Worm (Caenorhabditis elegans): ENCODE data around the gene M142.8.

The M142.8 gene

DNA sequence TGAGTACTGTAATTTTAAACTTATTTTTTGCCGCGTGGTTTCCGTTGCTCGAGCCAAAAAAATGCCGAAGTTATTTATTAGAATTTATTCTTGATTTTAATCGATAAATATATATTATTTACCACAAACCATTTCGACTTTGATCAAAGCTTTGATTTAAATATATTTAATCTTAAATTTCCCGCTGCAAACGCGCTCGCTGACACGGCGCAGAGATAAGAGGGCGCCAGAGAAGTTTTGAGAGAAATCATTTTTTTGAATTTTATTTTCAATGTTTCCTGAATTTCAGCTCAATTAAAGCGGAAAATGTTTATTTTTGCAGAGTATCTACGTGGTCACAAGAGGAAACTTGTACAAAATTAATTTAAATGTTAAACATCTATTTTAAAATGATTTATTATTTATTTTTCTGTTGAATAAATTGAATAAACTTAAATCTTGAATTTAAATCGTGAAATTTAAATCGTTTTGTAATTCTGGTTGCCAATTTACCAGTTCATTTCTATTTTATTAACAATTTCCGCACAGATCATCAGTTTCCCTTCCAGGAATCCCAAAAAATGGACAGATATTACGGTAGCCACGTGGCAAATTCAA is 37.5 kb upstream of the M142.8 start, which contains the start of gene com-1 (continued):
- no peak for TF ChIP-seq sup-37 (GFP tag; optimal IDR thresholded peaks at IDR 0.05)
- no peak for TF ChIP-seq egl-27 (tag; optimal IDR thresholded peaks at IDR 0.05)
- TF ChIP-seq lin-14 (GFP tag; optimal IDR thresholded peaks at IDR 0.05): no peak
- TF ChIP-seq ceh-82 (tag; optimal IDR thresholded peaks at IDR 0.05): peak in 2 of 3 experiments; percentile 56 to 59
- TF ChIP-seq sptf-1 (tag; optimal IDR thresholded peaks at IDR 0.05): no peak
- TF ChIP-seq lin-15B (tag; optimal IDR thresholded peaks at IDR 0.05): peak; percentile 60
- TF ChIP-seq nhr-76 (tag; optimal IDR thresholded peaks at IDR 0.05): no peak
- TF ChIP-seq elt-3 (tag; optimal IDR thresholded peaks at IDR 0.05): no peak
- no peak for TF ChIP-seq ama-1 (optimal IDR thresholded peaks at IDR 0.05)
- no peak for TF ChIP-seq rnt-1 (tag; optimal IDR thresholded peaks at IDR 0.05)
- peak; percentile 58 for TF ChIP-seq blmp-1 (tag; optimal IDR thresholded peaks at IDR 0.05)
- TF ChIP-seq nhr-237 (tag; optimal IDR thresholded peaks at IDR 0.05): no peak
- TF ChIP-seq zag-1 (tag; optimal IDR thresholded peaks at IDR 0.05): no peak
- TF ChIP-seq snu-23 (GFP tag; optimal IDR thresholded peaks at IDR 0.05): peak; percentile 54
- TF ChIP-seq ets-5 (GFP tag; IDR thresholded peaks at IDR 0.05): no peak
- peak; percentile 30 to 72 (median 42) for TF ChIP-seq dpl-1 (GFP tag; optimal IDR thresholded peaks at IDR 0.05)
- TF ChIP-seq fkh-4 (tag; optimal IDR thresholded peaks at IDR 0.05; ENCODE audit: borderline replicate concordance): no peak
- no peak for TF ChIP-seq mdl-1 (tag; optimal IDR thresholded peaks at IDR 0.05)
- TF ChIP-seq lir-3 (tag; optimal IDR thresholded peaks at IDR 0.05; ENCODE audit: poor library complexity): no peak
- no peak for TF ChIP-seq nhr-84 (tag; optimal IDR thresholded peaks at IDR 0.05)
- no peak for TF ChIP-seq zip-4 (GFP tag; optimal IDR thresholded peaks at IDR 0.05)
- TF ChIP-seq ztf-4 (tag; optimal IDR thresholded peaks at IDR 0.05): no peak
- TF ChIP-seq nhr-11 (tag; optimal IDR thresholded peaks at IDR 0.05): no peak
- no peak for TF ChIP-seq fkh-10 (GFP tag; optimal IDR thresholded peaks at IDR 0.05)
- no peak for TF ChIP-seq nhr-12 (tag; optimal IDR thresholded peaks at IDR 0.05)
- TF ChIP-seq C04F5.9 (tag; optimal IDR thresholded peaks at IDR 0.05): no peak
- TF ChIP-seq nhr-71 (tag; optimal IDR thresholded peaks at IDR 0.05): peak; percentile 53
- no peak for TF ChIP-seq ceh-63 (GFP tag; optimal IDR thresholded peaks at IDR 0.05)
- TF ChIP-seq lin-35 (GFP tag; optimal IDR thresholded peaks at IDR 0.05): peak; percentile 58 to 67
- TF ChIP-seq tlp-1 (tag; optimal IDR thresholded peaks at IDR 0.05): no peak
- TF ChIP-seq elt-2 (tag; optimal IDR thresholded peaks at IDR 0.05): no peak
- TF ChIP-seq fkh-8 (tag; optimal IDR thresholded peaks at IDR 0.05): no peak
- no peak for TF ChIP-seq alr-1 (tag; optimal IDR thresholded peaks at IDR 0.05; ENCODE audit: borderline replicate concordance)
- no peak for TF ChIP-seq pqm-1 (tag; optimal IDR thresholded peaks at IDR 0.05)
- TF ChIP-seq nhr-85 (tag): no peak
- no peak for TF ChIP-seq hpl-2 (GFP tag; optimal IDR thresholded peaks at IDR 0.05)
- TF ChIP-seq lin-13 (GFP tag; optimal IDR thresholded peaks at IDR 0.05): no peak
- no peak for TF ChIP-seq mef-2 (tag; optimal IDR thresholded peaks at IDR 0.05)
- TF ChIP-seq aly-2 (tag; optimal IDR thresholded peaks at IDR 0.05): no peak
- TF ChIP-seq unc-30 (tag; optimal IDR thresholded peaks at IDR 0.05): no peak
- TF ChIP-seq nhr-77 (tag; optimal IDR thresholded peaks at IDR 0.05): no peak
- TF ChIP-seq nhr-19 (GFP tag; conservative IDR thresholded peaks at IDR 0.05): no peak
- TF ChIP-seq efl-3 (GFP tag; optimal IDR thresholded peaks at IDR 0.05): no peak
- no peak for TF ChIP-seq unc-62 (GFP tag; optimal IDR thresholded peaks at IDR 0.05)
- TF ChIP-seq xbp-1 (tag; optimal IDR thresholded peaks at IDR 0.05): peak; percentile 14
- TF ChIP-seq nhr-20 (tag; optimal IDR thresholded peaks at IDR 0.05): peak; percentile 29
- TF ChIP-seq Y116A8C.19 (tag; optimal IDR thresholded peaks at IDR 0.05; ENCODE audit: borderline replicate concordance): no peak
- no peak for TF ChIP-seq unc-98 (GFP tag; IDR thresholded peaks at IDR 0.05)
- peak; percentile 51 to 73 for TF ChIP-seq lsy-2 (tag; optimal IDR thresholded peaks at IDR 0.05)

Data from whole organism, L1 larva.